Worm (Caenorhabditis elegans) whole organism, midembryonic: ENCODE measurements around the gene F23F12.12.

Experiments used
- cog-1 ChIP-seq: sonication (generic microtip); optimal IDR thresholded peaks from 2 replicates; lab custom pipeline; 2016; ENCODE audit warnings: missing genetic modification characterization, missing compliant biosample characterization
- flt-1 ChIP-seq: fragments of 200-800 bp; sonication (Bioruptor generic); IDR thresholded peaks from 2 replicates; pipeline ENCODE4 v1.3.6; 2022; ENCODE audit warnings: missing genetic modification characterization, missing compliant biosample characterization
- ztf-29 ChIP-seq: fragments of 200-800 bp; sonication (Bioruptor generic); IDR thresholded peaks from 2 replicates; pipeline ENCODE4 v1.3.6; 2022; ENCODE audit warnings: missing genetic modification reagents, missing genetic modification characterization, missing compliant biosample characterization

ce11 chrIII:6495191-6495723 lies 12.7 kb upstream of the F23F12.12 start, which contains the start of gene F23F12.13:
- TF ChIP-seq flt-1 (GFP tag; lab: Robert Waterston, UW), result no peak
- no peak for TF ChIP-seq cog-1 (tag; lab: Kevin White, UChicago)
- no peak for TF ChIP-seq ztf-29 (GFP tag; lab: Robert Waterston, UW)
